Fruit fly (Drosophila melanogaster) ovary, adult (tissue): Measurements from ENCODE around the gene CG32163.

ENCODE experiments used
- CG17801 ChIP-seq: fragments of 200-800 bp; optimal IDR thresholded peaks from 2 replicates; lab custom pipeline; 2019; ENCODE audit warnings: missing biosample characterization, mild to moderate bottlenecking, missing genetic modification characterization, moderate library complexity; ENCODE audit not compliant: partially characterized antibody

CG32163 gene

DNA sequence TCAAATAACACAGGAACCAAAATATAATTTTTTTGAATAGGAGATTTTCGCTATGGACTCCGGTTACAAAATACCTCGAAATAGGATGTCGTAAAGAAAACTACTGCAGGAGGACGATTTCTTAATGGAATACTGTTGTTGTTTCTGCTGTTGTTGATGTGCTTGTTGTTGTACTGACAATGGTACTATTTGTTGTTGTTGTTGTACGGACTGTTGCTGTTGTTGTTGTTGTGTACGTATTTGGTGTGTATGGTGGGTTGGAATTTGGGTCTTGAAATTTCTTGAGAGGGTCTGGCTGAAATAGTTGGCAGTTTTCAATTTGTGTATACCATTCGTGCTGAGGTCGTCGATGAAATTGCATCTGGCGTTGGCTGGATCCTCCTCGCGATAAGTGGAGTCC lies 39.2 kb downstream of the CG32163 start:
- no peak for TF ChIP-seq CG17801

DNA sequence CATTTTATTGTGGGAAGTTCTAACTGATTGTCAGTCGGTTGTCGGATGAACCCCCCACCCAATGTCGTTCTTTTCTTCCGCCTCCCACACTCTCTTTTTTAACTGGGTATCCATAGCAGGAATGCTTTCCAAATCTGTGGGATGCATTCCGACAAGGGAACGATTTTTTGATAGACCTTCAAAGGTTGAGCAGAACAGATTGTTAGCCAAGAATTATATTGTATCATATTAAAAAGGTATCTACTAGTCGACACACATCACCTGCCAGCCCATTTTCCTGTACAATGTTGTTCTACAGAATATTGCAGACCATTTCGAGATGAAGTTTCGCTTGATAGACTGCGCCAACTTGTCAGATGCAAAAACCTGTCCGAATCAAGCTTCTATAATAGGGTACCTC lies 42.8 kb downstream of the CG32163 start:
- TF ChIP-seq CG17801, result no peak

DNA sequence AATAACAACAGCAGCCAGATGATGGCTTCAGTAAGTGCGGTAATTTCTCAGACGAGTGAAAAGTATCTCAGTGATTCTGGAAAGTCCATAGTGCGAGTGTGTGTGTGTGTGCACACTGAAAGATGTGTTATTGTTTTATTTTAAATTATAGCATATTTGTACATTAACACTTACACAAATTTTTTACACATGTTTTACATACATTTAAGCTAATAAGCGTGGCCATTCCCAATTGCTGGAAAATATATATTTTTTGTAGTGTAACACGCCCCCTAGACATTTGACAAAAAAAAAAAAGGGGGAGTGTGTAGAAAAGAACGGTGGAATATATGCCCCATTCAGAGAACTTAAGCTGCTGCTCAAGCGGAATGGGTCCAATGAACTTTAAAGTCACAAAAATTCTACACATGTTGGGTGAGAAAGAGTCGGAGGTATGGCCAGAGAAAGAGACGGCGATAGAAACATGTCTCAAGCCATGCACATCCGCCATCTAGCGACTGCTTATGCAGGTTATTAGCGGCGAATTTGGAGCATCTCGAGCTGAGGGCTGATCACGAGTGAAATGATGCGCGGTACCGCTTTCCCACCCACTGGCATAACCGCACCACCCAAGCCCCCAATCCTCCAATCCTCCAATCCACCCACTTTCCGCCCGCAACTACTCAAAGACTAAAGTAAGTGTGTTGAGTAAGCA lies 45.0 kb downstream of the CG32163 start:
- TF ChIP-seq CG17801, result no peak

DNA sequence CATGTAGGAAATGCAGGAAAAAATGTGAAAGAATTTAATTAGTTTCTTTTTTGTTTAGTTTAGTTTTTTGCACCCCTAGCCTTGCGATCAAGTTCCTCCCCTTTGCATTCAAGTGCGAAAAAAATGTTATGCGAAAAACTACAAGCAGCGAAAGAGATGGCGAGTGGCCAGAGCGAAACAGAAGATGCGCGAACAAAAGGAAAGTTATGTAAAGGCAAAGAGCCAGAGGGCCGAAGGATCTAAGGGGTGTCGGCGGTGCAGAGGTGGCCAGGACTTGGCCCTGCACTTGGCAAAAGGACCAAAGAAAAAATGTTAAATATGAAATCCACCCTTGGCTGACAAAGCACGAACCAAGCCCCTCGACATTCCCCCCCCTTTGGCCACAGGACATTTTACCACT lies 47.1 kb downstream of the CG32163 start:
- no peak for TF ChIP-seq CG17801

DNA sequence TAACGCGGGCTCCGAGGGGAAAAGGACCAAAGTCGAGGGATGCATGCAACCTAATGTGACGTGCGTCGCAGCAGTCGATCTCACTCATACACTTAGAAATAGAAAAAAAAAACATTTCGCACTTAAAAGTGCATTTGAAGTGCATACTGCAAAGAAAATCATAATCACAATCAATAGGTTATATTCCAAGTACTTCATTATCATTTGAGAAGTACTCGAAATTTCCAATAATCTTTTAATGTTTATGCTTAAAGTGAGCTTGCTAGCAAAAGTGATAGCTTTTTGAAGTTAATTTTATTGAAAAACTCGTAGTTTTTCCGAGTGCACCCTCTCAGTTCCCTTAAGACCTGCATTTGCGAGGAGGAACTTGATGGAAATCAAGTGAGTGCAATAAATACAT lies 47.6 kb downstream of the CG32163 start:
- TF ChIP-seq CG17801, result no peak

DNA sequence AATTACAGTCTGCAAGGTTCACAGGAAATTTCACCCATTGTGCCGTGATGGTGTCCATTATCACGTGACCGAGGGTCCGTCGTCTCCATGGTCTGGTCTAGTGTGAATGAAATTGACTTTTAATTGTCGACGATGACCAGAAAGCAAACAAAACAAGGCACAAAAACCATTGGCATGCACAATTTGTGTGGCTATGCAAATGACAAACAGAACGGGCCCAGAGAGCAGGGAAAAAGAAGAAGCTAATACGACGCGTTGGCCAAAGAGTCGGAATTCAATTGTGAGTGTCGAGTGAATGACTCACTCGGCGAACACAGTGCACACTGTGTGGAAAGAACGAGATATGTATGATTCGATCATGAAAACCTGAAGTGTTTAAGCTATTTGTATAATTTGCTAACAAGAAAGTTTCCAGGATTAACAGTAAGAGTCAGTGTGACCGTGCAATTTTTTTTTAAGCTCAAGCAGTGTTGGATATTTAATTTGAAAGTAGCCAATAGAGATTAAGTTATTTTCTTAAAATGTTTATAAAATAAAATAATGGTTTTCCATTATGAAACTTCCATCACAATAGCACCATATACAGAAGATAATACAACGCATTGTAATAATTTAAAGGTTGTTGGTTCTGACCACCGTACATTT lies 48.7 kb downstream of the CG32163 start:
- TF ChIP-seq CG17801, result no peak
